Worm (Caenorhabditis elegans): ENCODE measurements around the gene AH6.17.

DNA sequence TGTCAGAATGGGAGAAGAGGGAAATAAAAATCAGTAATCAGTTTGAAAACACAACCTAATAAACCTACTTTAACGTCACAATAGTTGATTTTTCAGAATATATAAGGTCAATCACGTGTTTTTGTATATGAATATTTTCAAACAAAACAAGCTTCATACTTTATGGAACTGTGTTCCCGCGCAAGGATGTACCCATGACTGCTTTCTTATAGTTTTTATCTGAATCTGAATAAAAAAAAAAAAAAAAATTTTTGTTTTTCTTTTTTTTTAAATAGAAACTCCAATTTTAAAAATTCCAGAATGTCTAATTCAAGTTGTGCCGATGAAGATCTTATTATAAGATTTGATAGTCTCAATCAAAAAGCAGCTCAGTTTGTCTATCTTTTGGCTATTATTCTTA, 5.5 kb downstream of the AH6.17 start, which contains the start of gene sra-2:
- TF ChIP-seq ces-1 (GFP tag; optimal IDR thresholded peaks at IDR 0.05): no peak
- no peak for TF ChIP-seq nhr-11 (tag; optimal IDR thresholded peaks at IDR 0.05)
- TF ChIP-seq hlh-4 (tag; optimal IDR thresholded peaks at IDR 0.05): no peak
- TF ChIP-seq sox-4 (tag; optimal IDR thresholded peaks at IDR 0.05): no peak
- TF ChIP-seq snpc-4 (tag; optimal IDR thresholded peaks at IDR 0.05): no peak
- no peak for TF ChIP-seq unc-130 (tag; optimal IDR thresholded peaks at IDR 0.05)
- TF ChIP-seq lin-39 (tag; optimal IDR thresholded peaks at IDR 0.05): no peak
- TF ChIP-seq aly-2 (tag; optimal IDR thresholded peaks at IDR 0.05): no peak
- TF ChIP-seq fkh-10 (GFP tag; optimal IDR thresholded peaks at IDR 0.05): no peak
- TF ChIP-seq xbp-1 (tag; optimal IDR thresholded peaks at IDR 0.05): no peak
- no peak for TF ChIP-seq fkh-4 (tag; optimal IDR thresholded peaks at IDR 0.05; ENCODE audit: borderline replicate concordance)
- no peak for TF ChIP-seq mep-1 (tag; optimal IDR thresholded peaks at IDR 0.05)

Measured in whole organism, L1 larva.